Worm (Caenorhabditis elegans) whole organism, L1 larva: ENCODE data around the gene Y51H7C.8.

ENCODE experiments used
- C16A3.4 ChIP-seq: fragments of 150-350 bp; optimal IDR thresholded peaks from 2 replicates; lab custom pipeline; 2014; ENCODE audit warnings: missing biosample characterization, missing genetic modification characterization
- Y116A8C.19 ChIP-seq: sonication (generic microtip); optimal IDR thresholded peaks from 2 replicates; lab custom pipeline; 2016; ENCODE audit warnings: missing compliant biosample characterization, missing genetic modification characterization, borderline replicate concordance
- alr-1 ChIP-seq: fragments of 200-800 bp; sonication (Bioruptor generic); optimal IDR thresholded peaks from 2 replicates; lab custom pipeline; 2018; ENCODE audit warnings: borderline replicate concordance, mild to moderate bottlenecking, missing genetic modification characterization, missing compliant biosample characterization
- ama-1 ChIP-seq: fragments of 150-350 bp; optimal IDR thresholded peaks from 2 replicates; lab custom pipeline; 2014
- blmp-1 ChIP-seq: fragments of 150-350 bp; optimal IDR thresholded peaks from 2 replicates; lab custom pipeline; 2014; ENCODE audit warnings: missing biosample characterization, missing genetic modification characterization
- ceh-8 ChIP-seq: fragments of 200-800 bp; sonication (Bioruptor generic); optimal IDR thresholded peaks from 2 replicates; lab custom pipeline; 2018; ENCODE audit warnings: mild to moderate bottlenecking, missing genetic modification characterization, moderate library complexity, missing compliant biosample characterization
- ceh-90 ChIP-seq: sonication (generic microtip); optimal IDR thresholded peaks from 2 replicates; lab custom pipeline; 2016; ENCODE audit warnings: missing genetic modification characterization, missing compliant biosample characterization
- ces-1 ChIP-seq: fragments of 150-350 bp; optimal IDR thresholded peaks from 2 replicates; lab custom pipeline; 2014; ENCODE audit warnings: missing biosample characterization, missing genetic modification reagents, missing genetic modification characterization
- dsc-1 ChIP-seq: sonication (generic microtip); optimal IDR thresholded peaks from 2 replicates; lab custom pipeline; 2016; ENCODE audit warnings: mild to moderate bottlenecking, missing genetic modification characterization, missing compliant biosample characterization
- efl-1 ChIP-seq, 4 experiments: fragments of 150-350 bp; optimal IDR thresholded peaks in 3 of 4; peaks in 1 of 4; 1 replicate in 1 of 4; 2 replicates in 3 of 4; lab custom pipeline; 2014; ENCODE audit warnings: missing biosample characterization in 2 of 4, missing genetic modification characterization in 2 of 4, missing genetic modification reagents in 2 of 4
- egl-27 ChIP-seq, 2 experiments: fragments of 150-350 bp in 1 of 2; sonication (generic microtip); optimal IDR thresholded peaks; 3 replicates each; lab custom pipeline; 2017 to 2018; ENCODE audit warnings: missing biosample characterization in 2 of 2, missing genetic modification characterization in 2 of 2, missing genetic modification reagents in 2 of 2
- elt-2 ChIP-seq: sonication (generic microtip); optimal IDR thresholded peaks from 2 replicates; lab custom pipeline; 2016; ENCODE audit warnings: missing genetic modification characterization, mild to moderate bottlenecking, inconsistent platforms, missing compliant biosample characterization, missing genetic modification reagents
- elt-3 ChIP-seq, 6 experiments: fragments of 150-350 bp in 1 of 6; sonication (generic microtip); optimal IDR thresholded peaks; 2 replicates each; lab custom pipeline; 2017 to 2018; ENCODE audit warnings: missing biosample characterization in 6 of 6, missing genetic modification characterization in 6 of 6, inconsistent platforms in 1 of 6
- fkh-10 ChIP-seq: sonication (generic microtip); optimal IDR thresholded peaks from 2 replicates; lab custom pipeline; 2017; ENCODE audit warnings: missing biosample characterization, missing genetic modification reagents, missing genetic modification characterization
- fkh-8 ChIP-seq: sonication (generic microtip); optimal IDR thresholded peaks from 2 replicates; lab custom pipeline; 2016; ENCODE audit warnings: mild to moderate bottlenecking, missing genetic modification characterization, missing compliant biosample characterization
- hpl-2 ChIP-seq: fragments of 150-350 bp; optimal IDR thresholded peaks from 2 replicates; lab custom pipeline; 2014; ENCODE audit warnings: missing biosample characterization, missing genetic modification reagents, missing genetic modification characterization
- lin-13 ChIP-seq: fragments of 150-350 bp; optimal IDR thresholded peaks from 2 replicates; lab custom pipeline; 2014; ENCODE audit warnings: missing biosample characterization, missing genetic modification reagents, missing genetic modification characterization
- lir-3 ChIP-seq: sonication (generic microtip); optimal IDR thresholded peaks from 2 replicates; lab custom pipeline; 2016; ENCODE audit warnings: mild to moderate bottlenecking, missing genetic modification characterization, moderate library complexity, missing compliant biosample characterization; ENCODE audit not compliant: poor library complexity
- lsy-2 ChIP-seq, 2 experiments: fragments of 150-350 bp; optimal IDR thresholded peaks; 2 replicates each; lab custom pipeline; 2014; ENCODE audit warnings: missing biosample characterization in 2 of 2, missing genetic modification characterization in 2 of 2
- mab-9 ChIP-seq: fragments of 200-800 bp; sonication (Bioruptor generic); IDR thresholded peaks from 2 replicates; pipeline ENCODE4 v1.3.6; 2022; ENCODE audit warnings: missing genetic modification reagents, missing genetic modification characterization, missing compliant biosample characterization
- mdl-1 ChIP-seq, 2 experiments: fragments of 150-350 bp; optimal IDR thresholded peaks; 2 replicates each; lab custom pipeline; 2014 to 2017; ENCODE audit warnings: missing biosample characterization in 2 of 2, missing genetic modification characterization in 2 of 2, inconsistent platforms in 1 of 2
- mep-1 ChIP-seq: fragments of 150-350 bp; optimal IDR thresholded peaks from 2 replicates; lab custom pipeline; 2014; ENCODE audit warnings: missing biosample characterization, missing genetic modification characterization
- nhr-19 ChIP-seq: fragments of 200-800 bp; sonication (Bioruptor generic); conservative IDR thresholded peaks from 2 replicates; pipeline ENCODE4 v1.3.6; 2022; ENCODE audit warnings: missing genetic modification characterization, missing compliant biosample characterization
- nhr-28 ChIP-seq: fragments of 150-350 bp; optimal IDR thresholded peaks from 2 replicates; lab custom pipeline; 2014; ENCODE audit warnings: missing biosample characterization, missing genetic modification characterization
- nhr-47 ChIP-seq: sonication (generic microtip); optimal IDR thresholded peaks from 2 replicates; lab custom pipeline; 2016; ENCODE audit warnings: mild to moderate bottlenecking, missing genetic modification characterization, moderate library complexity, missing compliant biosample characterization
- nhr-71 ChIP-seq: sonication (generic microtip); optimal IDR thresholded peaks from 2 replicates; lab custom pipeline; 2016; ENCODE audit warnings: mild to moderate bottlenecking, missing genetic modification characterization, moderate library complexity, missing compliant biosample characterization
- nhr-76 ChIP-seq: sonication (generic microtip); optimal IDR thresholded peaks from 2 replicates; lab custom pipeline; 2017; ENCODE audit warnings: missing biosample characterization, missing genetic modification characterization
- nhr-77 ChIP-seq: fragments of 150-350 bp; optimal IDR thresholded peaks from 2 replicates; lab custom pipeline; 2014; ENCODE audit warnings: missing biosample characterization, missing genetic modification characterization
- pag-3 ChIP-seq: sonication (generic microtip); optimal IDR thresholded peaks from 2 replicates; lab custom pipeline; 2017; ENCODE audit warnings: missing genetic modification characterization, mild to moderate bottlenecking, missing compliant biosample characterization, antibody characterized with exemption, borderline replicate concordance; ENCODE audit not compliant: insufficient read depth
- pax-3 ChIP-seq: fragments of 200-800 bp; sonication (Bioruptor generic); optimal IDR thresholded peaks from 2 replicates; lab custom pipeline; 2018; ENCODE audit warnings: mild to moderate bottlenecking, missing genetic modification characterization, moderate library complexity, missing compliant biosample characterization
- pqm-1 ChIP-seq: sonication (generic microtip); optimal IDR thresholded peaks from 3 replicates; lab custom pipeline; 2017; ENCODE audit warnings: missing biosample characterization, missing genetic modification characterization
- unc-30 ChIP-seq: sonication (generic microtip); optimal IDR thresholded peaks from 2 replicates; lab custom pipeline; 2017; ENCODE audit warnings: missing biosample characterization, missing genetic modification characterization
- zag-1 ChIP-seq: fragments of 150-350 bp; optimal IDR thresholded peaks from 2 replicates; lab custom pipeline; 2014; ENCODE audit warnings: missing biosample characterization, missing genetic modification characterization

Y51H7C.8 gene

DNA sequence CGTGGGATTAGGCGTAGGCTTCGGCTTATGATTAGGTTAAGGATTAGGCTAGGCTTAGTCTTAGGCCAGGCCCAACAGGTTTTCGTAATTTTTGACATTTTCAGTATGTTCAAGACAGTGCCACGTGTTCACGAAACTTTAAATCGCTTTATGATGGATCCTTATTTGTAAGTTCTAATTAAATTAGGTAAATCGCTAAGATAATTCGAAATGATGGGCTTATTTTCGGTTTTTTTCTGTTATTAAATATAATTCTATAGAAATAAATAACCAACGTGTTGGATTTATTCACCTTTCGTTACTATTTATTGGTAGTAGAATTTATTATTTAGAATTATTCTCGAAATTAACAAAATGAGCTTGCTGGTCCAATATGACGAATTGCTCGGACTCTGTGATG is at the start of gene Y51H7C.8:
Gene Y51H7C.8 (plus strand): TSS at position 301 of the 400 bp plus-strand sequence.
- TF ChIP-seq lir-3 (tag; lab: Kevin White, UChicago), result no peak
- no peak for TF ChIP-seq elt-3 (tag; optimal IDR thresholded peaks at IDR 0.05; lab: Kevin White, UChicago)
- TF ChIP-seq, all 84 proteins: peak for 0

DNA sequence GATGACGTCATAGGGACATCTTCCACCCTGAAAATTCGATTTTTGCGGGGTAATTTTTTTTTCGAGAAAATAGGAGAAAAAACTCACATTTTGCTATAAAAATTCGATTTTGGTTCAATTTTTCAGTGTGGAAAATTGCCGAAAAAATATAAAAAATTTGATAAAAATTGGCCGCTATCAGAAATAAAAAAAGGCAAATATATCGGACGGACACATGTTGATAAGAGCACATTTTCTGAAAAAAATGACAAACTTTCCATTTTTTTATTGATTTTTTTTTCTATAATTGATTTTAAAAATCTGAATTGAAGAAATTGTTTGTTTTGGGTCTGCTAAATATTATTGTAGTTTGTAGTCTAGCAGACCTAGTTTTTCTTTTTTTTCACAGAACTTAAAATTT is 46.1 kb upstream of the Y51H7C.8 start, which contains the start of gene C13A10.1:
Gene C13A10.1 (minus strand): TSS at position 170 of the 400 bp plus-strand sequence.
- peak; percentile 38 for TF ChIP-seq elt-2 (tag; lab: Kevin White, UChicago)
- TF ChIP-seq ceh-90 (tag; lab: Kevin White, UChicago), result no peak
- no peak for TF ChIP-seq mep-1 (tag; lab: Kevin White, UChicago)

DNA sequence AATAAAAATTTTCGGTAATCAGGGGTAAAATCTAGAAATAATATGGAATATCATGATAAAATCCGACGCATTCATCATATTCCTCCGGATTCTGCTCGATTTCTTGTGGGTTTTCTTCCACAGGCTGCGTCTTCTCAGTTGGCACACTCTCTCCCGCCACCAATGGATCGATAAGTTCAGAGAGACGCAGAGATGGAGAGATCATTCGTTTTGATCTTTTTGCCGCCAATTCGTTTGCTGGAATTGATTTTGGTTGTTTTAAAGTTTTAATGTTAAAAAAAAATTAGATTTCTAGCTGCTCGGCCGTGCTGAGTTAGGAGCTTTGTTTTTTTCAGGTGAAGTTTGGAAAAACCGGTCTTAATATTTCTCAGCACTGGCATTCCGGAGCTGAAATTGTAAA is 44.3 kb upstream of the Y51H7C.8 start:
- peak in 1 of 2 experiments; percentile 54 for TF ChIP-seq efl-1 (optimal IDR thresholded peaks at IDR 0.05; lab: Kevin White, UChicago)
- TF ChIP-seq efl-1 (GFP tag; optimal IDR thresholded peaks at IDR 0.05 in 1 of 2; lab: Kevin White, UChicago), result peak in 1 of 2 experiments; percentile 59
- no peak for TF ChIP-seq Y116A8C.19

DNA sequence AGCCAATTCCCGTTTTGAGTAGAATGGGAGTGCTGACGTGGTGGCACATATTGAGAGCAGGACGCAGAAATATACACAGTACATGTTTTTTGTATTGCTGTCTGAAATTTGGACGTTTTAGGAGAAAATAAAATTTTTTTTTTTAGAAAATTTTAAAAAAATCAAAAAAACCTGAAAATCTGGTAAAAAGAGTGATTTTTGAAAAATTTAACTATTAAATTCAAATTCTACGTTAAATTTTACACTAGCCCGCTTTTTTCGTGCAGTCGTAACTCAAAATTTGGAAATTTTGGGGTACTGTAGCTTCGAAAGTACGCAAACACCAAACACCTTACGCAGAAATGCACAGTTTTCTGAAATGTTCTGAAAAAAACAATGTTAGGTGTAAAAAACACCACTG is 43.7 kb upstream of the Y51H7C.8 start, which contains the start of gene C13A10.2:
Gene C13A10.2 (minus strand): TSS at position 101 of the 400 bp plus-strand sequence.
- peak in 1 of 2 experiments; percentile 9 for TF ChIP-seq lsy-2 (tag; optimal IDR thresholded peaks at IDR 0.05; lab: Kevin White, UChicago)
- no peak for TF ChIP-seq ceh-8 (GFP tag; lab: Kevin White, UChicago)
- TF ChIP-seq, all 84 proteins: peak for 1

DNA sequence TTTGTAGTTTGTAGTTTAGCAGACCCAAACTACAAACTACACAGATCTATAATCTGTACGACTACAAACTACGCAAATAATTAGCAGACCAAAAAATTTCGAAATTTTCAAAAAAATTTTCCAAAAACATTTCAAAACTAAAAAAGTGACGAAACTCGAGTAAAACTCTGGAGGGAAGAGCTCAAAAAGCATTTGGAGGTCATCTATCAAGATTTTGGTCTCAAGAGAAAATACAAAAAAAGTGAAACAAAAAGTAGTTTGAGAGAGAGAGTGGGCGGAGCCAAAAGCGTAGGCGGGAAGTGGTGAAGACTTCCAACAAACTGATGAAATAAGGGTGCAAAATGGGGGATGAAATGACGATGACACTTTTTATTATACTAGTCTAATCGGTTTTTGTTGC is 41.3 kb upstream of the Y51H7C.8 start:
- no peak for TF ChIP-seq ces-1 (GFP tag; lab: Kevin White, UChicago)
- no peak for TF ChIP-seq alr-1 (tag; lab: Kevin White, UChicago)
- TF ChIP-seq ceh-90 (tag; lab: Kevin White, UChicago), result no peak
- no peak for TF ChIP-seq pax-3 (tag; lab: Kevin White, UChicago)
- no peak for TF ChIP-seq zag-1 (tag; lab: Kevin White, UChicago)

DNA sequence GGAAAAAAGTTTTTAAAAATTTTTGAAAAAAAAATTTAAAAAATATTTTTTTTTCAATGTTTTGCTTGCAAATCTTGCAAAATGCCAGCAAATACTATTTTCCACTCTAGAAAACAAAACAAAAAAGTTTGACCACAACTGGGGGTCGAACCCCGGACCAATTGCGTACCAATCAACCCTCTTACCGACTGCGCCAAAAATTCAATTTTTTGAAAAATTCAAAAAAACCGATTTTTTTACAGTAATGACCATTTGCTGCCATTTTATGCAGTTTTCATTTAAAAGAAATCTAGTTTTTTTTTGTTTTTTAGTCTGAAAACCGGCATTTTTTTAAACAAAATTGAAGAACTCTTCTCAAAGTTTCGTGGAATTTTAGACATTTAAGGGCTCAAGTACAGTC is 39.2 kb upstream of the Y51H7C.8 start:
- TF ChIP-seq pqm-1 (tag; lab: Kevin White, UChicago) (no peak), unc-30 (no peak), mab-9 (GFP tag; lab: Robert Waterston, UW) (no peak), nhr-28 (tag; lab: Kevin White, UChicago) (no peak), mdl-1 (tag; optimal IDR thresholded peaks at IDR 0.05; lab: Kevin White, UChicago) (no peak), ces-1 (GFP tag; lab: Kevin White, UChicago) (no peak), hpl-2 (no peak), nhr-76 (tag; lab: Kevin White, UChicago) (no peak), fkh-8 (tag; lab: Kevin White, UChicago) (no peak), dsc-1 (tag; lab: Kevin White, UChicago) (no peak), nhr-77 (no peak), blmp-1 (tag; lab: Kevin White, UChicago) (no peak), ama-1 (no peak), nhr-47 (tag; lab: Kevin White, UChicago) (no peak)

DNA sequence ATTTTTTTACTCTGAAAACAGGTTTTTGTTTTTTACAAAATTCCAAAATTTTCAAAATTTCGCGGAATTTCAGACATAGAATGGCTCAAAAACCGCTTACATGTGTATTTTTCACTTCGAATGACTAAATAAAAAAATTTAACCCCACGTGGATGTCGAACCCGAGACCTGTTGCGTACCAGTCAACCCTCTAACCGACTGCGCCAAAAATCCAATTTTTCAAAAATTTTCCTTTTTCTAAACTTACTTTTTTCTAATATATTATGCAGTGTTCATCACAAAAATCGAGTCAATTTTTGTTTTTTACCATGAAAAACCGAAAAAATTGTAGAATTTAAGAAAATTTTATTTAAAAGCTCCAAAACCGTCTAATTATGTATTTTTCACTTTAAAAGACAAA is 35.6 kb upstream of the Y51H7C.8 start:
- TF ChIP-seq pag-3 (tag; lab: Kevin White, UChicago), result no peak
- no peak for TF ChIP-seq nhr-71 (tag; lab: Kevin White, UChicago)
- no peak for TF ChIP-seq lin-13 (GFP tag; lab: Kevin White, UChicago)
- no peak for TF ChIP-seq nhr-19
- TF ChIP-seq C16A3.4 (tag; lab: Kevin White, UChicago), result no peak
- no peak for TF ChIP-seq nhr-47 (tag; lab: Kevin White, UChicago)
- no peak for TF ChIP-seq unc-30
- TF ChIP-seq fkh-10 (GFP tag; lab: Kevin White, UChicago), result no peak
- TF ChIP-seq egl-27 (tag; optimal IDR thresholded peaks at IDR 0.05; lab: Kevin White, UChicago), result no peak
- TF ChIP-seq pax-3 (tag; lab: Kevin White, UChicago), result no peak
